Worm (Caenorhabditis elegans) whole organism, L3 larva: ENCODE measurements around the gene bcl-7.

ENCODE experiments used
- ZK546.5 ChIP-seq: sonication (generic microtip); optimal IDR thresholded peaks from 2 replicates; lab custom pipeline; 2017; ENCODE audit warnings: missing biosample characterization, missing genetic modification characterization
- mdl-1 ChIP-seq: fragments of 150-350 bp; optimal IDR thresholded peaks from 2 replicates; lab custom pipeline; 2014; ENCODE audit warnings: missing biosample characterization, missing genetic modification characterization
- nhr-11 ChIP-seq: fragments of 150-350 bp; optimal IDR thresholded peaks from 2 replicates; lab custom pipeline; 2014; ENCODE audit warnings: missing biosample characterization, missing genetic modification characterization
- nhr-12 ChIP-seq: fragments of 150-350 bp; optimal IDR thresholded peaks from 2 replicates; lab custom pipeline; 2014; ENCODE audit warnings: missing biosample characterization, missing genetic modification characterization
- nhr-237 ChIP-seq: fragments of 150-350 bp; optimal IDR thresholded peaks from 2 replicates; lab custom pipeline; 2014; ENCODE audit warnings: missing biosample characterization, missing genetic modification characterization
- nhr-25 ChIP-seq: sonication (generic microtip); optimal IDR thresholded peaks from 2 replicates; lab custom pipeline; 2017; ENCODE audit warnings: missing biosample characterization, missing genetic modification characterization
- nhr-28 ChIP-seq: fragments of 150-350 bp; optimal IDR thresholded peaks from 2 replicates; lab custom pipeline; 2014; ENCODE audit warnings: missing biosample characterization, missing genetic modification characterization
- sea-2 ChIP-seq: fragments of 150-350 bp; sonication (generic microtip); optimal IDR thresholded peaks from 4 replicates; lab custom pipeline; 2014; ENCODE audit warnings: missing biosample characterization, missing genetic modification reagents, missing genetic modification characterization

- no peak for TF ChIP-seq ZK546.5 (tag; lab: Kevin White, UChicago)
- TF ChIP-seq nhr-11 (tag; lab: Kevin White, UChicago) = no peak
- no peak for TF ChIP-seq nhr-12 (tag; lab: Kevin White, UChicago)
- no peak for TF ChIP-seq nhr-28 (tag; lab: Kevin White, UChicago)
- no peak for TF ChIP-seq nhr-237 (tag; lab: Kevin White, UChicago)
- TF ChIP-seq mdl-1 (tag; lab: Kevin White, UChicago) = no peak
- TF ChIP-seq sea-2 (GFP tag; lab: Kevin White, UChicago) = no peak
- TF ChIP-seq nhr-25 (tag; lab: Kevin White, UChicago) = no peak
These were observed 40.1 kb downstream of the bcl-7 start, which contains the start of gene dct-6 for ce11 chrIII:5965839-5966463.
